Fruit fly (Drosophila melanogaster) whole organism, embryonic: Measurements from ENCODE around the gene spdo.

Experiments used
- ATbp ChIP-seq: fragments of 200-800 bp; sonication (Bioruptor generic); optimal IDR thresholded peaks from 2 replicates; lab custom pipeline; 2017; ENCODE audit warnings: missing biosample characterization, mild to moderate bottlenecking, missing genetic modification characterization, missing genetic modification reagents
- CG11696 ChIP-seq: fragments of 200-800 bp; sonication (Bioruptor generic); IDR thresholded peaks from 2 replicates; pipeline ENCODE4 v1.3.6; 2022; ENCODE audit warnings: missing biosample characterization, missing genetic modification characterization
- CG11723 ChIP-seq: fragments of 200-800 bp; sonication (Bioruptor generic); optimal IDR thresholded peaks from 2 replicates; lab custom pipeline; 2017; ENCODE audit warnings: missing biosample characterization, mild to moderate bottlenecking, missing genetic modification characterization
- CG14441 ChIP-seq: fragments of 200-800 bp; sonication (Bioruptor generic); IDR thresholded peaks from 2 replicates; pipeline ENCODE4 v1.3.6; 2022; ENCODE audit warnings: missing biosample characterization, missing genetic modification characterization
- CG14710 ChIP-seq: fragments of 200-800 bp; sonication (Bioruptor generic); optimal IDR thresholded peaks from 3 replicates; lab custom pipeline; 2019; ENCODE audit warnings: missing biosample characterization, mild to moderate bottlenecking, missing genetic modification characterization, moderate library complexity
- CG1529 ChIP-seq: fragments of 200-800 bp; sonication (Bioruptor generic); optimal IDR thresholded peaks from 3 replicates; lab custom pipeline; 2018; ENCODE audit warnings: missing biosample characterization, missing genetic modification characterization
- CG1603 ChIP-seq: fragments of 200-800 bp; sonication (Bioruptor generic); optimal IDR thresholded peaks from 2 replicates; lab custom pipeline; 2019; ENCODE audit warnings: missing biosample characterization, mild to moderate bottlenecking, missing genetic modification characterization, moderate library complexity
- CG1832 ChIP-seq: fragments of 200-800 bp; sonication (Bioruptor generic); optimal IDR thresholded peaks from 2 replicates; lab custom pipeline; 2017; ENCODE audit warnings: missing biosample characterization, mild to moderate bottlenecking, missing genetic modification characterization, inconsistent platforms
- CG30020 ChIP-seq: fragments of 200-800 bp; optimal IDR thresholded peaks from 2 replicates; lab custom pipeline; 2019; ENCODE audit warnings: missing biosample characterization, mild to moderate bottlenecking, missing genetic modification characterization, moderate library complexity
- CG32767 ChIP-seq: fragments of 200-800 bp; sonication (Bioruptor generic); IDR thresholded peaks from 2 replicates; pipeline ENCODE4 v1.3.6; 2022; ENCODE audit warnings: missing biosample characterization, missing genetic modification characterization
- CG4730 ChIP-seq: fragments of 200-800 bp; sonication (Bioruptor generic); IDR thresholded peaks from 2 replicates; pipeline ENCODE4 v1.3.6; 2022; ENCODE audit warnings: missing biosample characterization, missing genetic modification characterization
- CG5180 ChIP-seq: fragments of 200-800 bp; sonication (Bioruptor generic); optimal IDR thresholded peaks from 3 replicates; lab custom pipeline; 2017; ENCODE audit warnings: missing biosample characterization, missing genetic modification characterization, mild to moderate bottlenecking, moderate library complexity, missing genetic modification reagents
- CG7786 ChIP-seq: fragments of 200-800 bp; sonication (Bioruptor generic); optimal IDR thresholded peaks from 2 replicates; lab custom pipeline; 2016; ENCODE audit warnings: missing biosample characterization, missing genetic modification characterization
- CG8944 ChIP-seq: fragments of 200-800 bp; sonication (Bioruptor generic); optimal IDR thresholded peaks from 3 replicates; lab custom pipeline; 2016; ENCODE audit warnings: missing biosample characterization, missing genetic modification characterization
- CG9727 ChIP-seq: fragments of 200-800 bp; sonication (Bioruptor generic); optimal IDR thresholded peaks from 3 replicates; lab custom pipeline; 2017; ENCODE audit warnings: missing biosample characterization, mild to moderate bottlenecking, missing genetic modification characterization
- Camta ChIP-seq: fragments of 200-800 bp; sonication (Bioruptor generic); optimal IDR thresholded peaks from 2 replicates; lab custom pipeline; 2016; ENCODE audit warnings: missing biosample characterization, missing genetic modification characterization
- Dek ChIP-seq: fragments of 200-800 bp; sonication (Bioruptor generic); optimal IDR thresholded peaks from 3 replicates; lab custom pipeline; 2019; ENCODE audit warnings: missing biosample characterization, mild to moderate bottlenecking, missing genetic modification characterization, moderate library complexity
- Drgx ChIP-seq: fragments of 200-800 bp; sonication (Bioruptor generic); IDR thresholded peaks from 2 replicates; pipeline ENCODE4 v1.3.6; 2022; ENCODE audit warnings: missing biosample characterization, missing genetic modification characterization
- E2f1 ChIP-seq: fragments of 200-800 bp; sonication (Bioruptor generic); IDR thresholded peaks from 2 replicates; pipeline ENCODE4 v1.3.6; 2022; ENCODE audit warnings: missing biosample characterization, missing genetic modification characterization
- ERR ChIP-seq: fragments of 200-800 bp; sonication (Bioruptor generic); optimal IDR thresholded peaks from 2 replicates; lab custom pipeline; 2016; ENCODE audit warnings: missing biosample characterization, missing genetic modification characterization
- GATAe ChIP-seq: fragments of 200-800 bp; sonication (Bioruptor generic); conservative IDR thresholded peaks from 2 replicates; pipeline ENCODE4 v1.3.6; 2022; ENCODE audit warnings: missing biosample characterization, missing genetic modification characterization
- Hey ChIP-seq: fragments of 200-800 bp; sonication (Bioruptor generic); optimal IDR thresholded peaks from 3 replicates; lab custom pipeline; 2018; ENCODE audit warnings: missing biosample characterization, mild to moderate bottlenecking, missing genetic modification characterization
- Lhr ChIP-seq: fragments of 200-800 bp; sonication (Bioruptor generic); optimal IDR thresholded peaks from 3 replicates; lab custom pipeline; 2017; ENCODE audit warnings: mild to moderate bottlenecking, missing biosample characterization, missing genetic modification reagents, missing genetic modification characterization
- Lpt ChIP-seq: fragments of >200 bp; optimal IDR thresholded peaks from 2 replicates; lab custom pipeline; 2018; ENCODE audit warnings: missing biosample characterization, missing genetic modification characterization
- Nf-YC ChIP-seq: fragments of 200-800 bp; optimal IDR thresholded peaks from 3 replicates; lab custom pipeline; 2019; ENCODE audit warnings: missing biosample characterization, mild to moderate bottlenecking, missing genetic modification characterization, moderate library complexity
- Oaz ChIP-seq: fragments of 200-800 bp; sonication (Bioruptor generic); IDR thresholded peaks from 2 replicates; pipeline ENCODE4 v1.3.6; 2022; ENCODE audit warnings: missing biosample characterization, missing genetic modification characterization
- Opbp ChIP-seq: fragments of 200-800 bp; sonication (Bioruptor generic); IDR thresholded peaks from 3 replicates; pipeline ENCODE4 v1.3.6; 2022; ENCODE audit warnings: missing biosample characterization, missing genetic modification characterization; ENCODE audit not compliant: partially characterized antibody
- ac ChIP-seq: fragments of 200-800 bp; sonication (Bioruptor generic); optimal IDR thresholded peaks from 3 replicates; lab custom pipeline; 2017; ENCODE audit warnings: missing biosample characterization, mild to moderate bottlenecking, missing genetic modification characterization
- ap ChIP-seq: fragments of 200-800 bp; sonication (Bioruptor generic); IDR thresholded peaks from 2 replicates; pipeline ENCODE4 v1.3.6; 2022; ENCODE audit warnings: missing biosample characterization, missing genetic modification characterization
- dmrt99B ChIP-seq: fragments of 200-800 bp; sonication (Bioruptor generic); optimal IDR thresholded peaks from 2 replicates; lab custom pipeline; 2018; ENCODE audit warnings: missing biosample characterization, mild to moderate bottlenecking, missing genetic modification characterization, moderate library complexity
- ewg ChIP-seq: fragments of 200-800 bp; sonication (Bioruptor generic); optimal IDR thresholded peaks from 3 replicates; lab custom pipeline; 2017; ENCODE audit warnings: mild to moderate bottlenecking, missing biosample characterization, missing genetic modification reagents, missing genetic modification characterization
- fd102C ChIP-seq: fragments of 200-800 bp; sonication (Bioruptor generic); optimal IDR thresholded peaks from 2 replicates; lab custom pipeline; 2018; ENCODE audit warnings: missing biosample characterization, mild to moderate bottlenecking, missing genetic modification characterization, moderate library complexity
- fd96Cb ChIP-seq: fragments of 200-800 bp; sonication (Bioruptor generic); optimal IDR thresholded peaks from 2 replicates; lab custom pipeline; 2018; ENCODE audit warnings: missing biosample characterization, mild to moderate bottlenecking, missing genetic modification characterization, moderate library complexity
- ham ChIP-seq: fragments of 200-800 bp; sonication (Bioruptor generic); IDR thresholded peaks from 2 replicates; pipeline ENCODE4 v1.3.6; 2022; ENCODE audit warnings: missing biosample characterization, missing genetic modification characterization
- kah ChIP-seq: fragments of 200-800 bp; sonication (Bioruptor generic); optimal IDR thresholded peaks from 2 replicates; lab custom pipeline; 2018; ENCODE audit warnings: missing biosample characterization, mild to moderate bottlenecking, missing genetic modification characterization
- lola ChIP-seq, 3 experiments: fragments of >200 bp in 2 of 3; fragments of 200-800 bp in 1 of 3; sonication (Bioruptor generic) in 1 of 3; optimal IDR thresholded peaks; 2 replicates each; lab custom pipeline; 2017 to 2019; ENCODE audit warnings: missing biosample characterization in 3 of 3, missing genetic modification characterization in 3 of 3, mild to moderate bottlenecking in 1 of 3, moderate library complexity in 1 of 3
- luna ChIP-seq: fragments of 200-800 bp; sonication (Bioruptor generic); optimal IDR thresholded peaks from 2 replicates; lab custom pipeline; 2016; ENCODE audit warnings: missing biosample characterization, missing genetic modification characterization
- mirr ChIP-seq: fragments of 200-800 bp; sonication (Bioruptor generic); optimal IDR thresholded peaks from 3 replicates; lab custom pipeline; 2018; ENCODE audit warnings: missing biosample characterization, mild to moderate bottlenecking, missing genetic modification characterization
- nau ChIP-seq: fragments of 200-800 bp; sonication (Bioruptor generic); optimal IDR thresholded peaks from 3 replicates; lab custom pipeline; 2017; ENCODE audit warnings: missing biosample characterization, mild to moderate bottlenecking, missing genetic modification characterization, missing genetic modification reagents
- schlank ChIP-seq: fragments of 200-800 bp; sonication (Bioruptor generic); optimal IDR thresholded peaks from 2 replicates; lab custom pipeline; 2018; ENCODE audit warnings: missing biosample characterization, mild to moderate bottlenecking, missing genetic modification characterization
- scrt ChIP-seq: fragments of 200-800 bp; sonication (Bioruptor generic); optimal IDR thresholded peaks from 2 replicates; lab custom pipeline; 2018; ENCODE audit warnings: missing biosample characterization, mild to moderate bottlenecking, missing genetic modification characterization, moderate library complexity
- sd ChIP-seq: fragments of 200-800 bp; sonication (Bioruptor generic); optimal IDR thresholded peaks from 3 replicates; lab custom pipeline; 2018; ENCODE audit warnings: missing biosample characterization, mild to moderate bottlenecking, missing genetic modification characterization, moderate library complexity
- slou ChIP-seq: fragments of 200-800 bp; sonication (Bioruptor generic); optimal IDR thresholded peaks from 3 replicates; lab custom pipeline; 2016; ENCODE audit warnings: missing biosample characterization, missing genetic modification characterization
- sna ChIP-seq: fragments of 200-800 bp; sonication (Bioruptor generic); IDR thresholded peaks from 2 replicates; pipeline ENCODE4 v1.3.6; 2022; ENCODE audit warnings: missing biosample characterization, missing genetic modification characterization; ENCODE audit not compliant: partially characterized antibody
- stc ChIP-seq: fragments of 200-800 bp; sonication (Bioruptor generic); IDR thresholded peaks from 2 replicates; pipeline ENCODE4 v1.3.6; 2022; ENCODE audit warnings: missing biosample characterization, missing genetic modification characterization
- tll ChIP-seq, 2 experiments: fragments of 200-800 bp in 1 of 2; fragments of >200 bp in 1 of 2; sonication (Bioruptor generic) in 1 of 2; optimal IDR thresholded peaks; 2 replicates each; lab custom pipeline; 2017 to 2019; ENCODE audit warnings: missing biosample characterization in 2 of 2, missing genetic modification characterization in 2 of 2, mild to moderate bottlenecking in 1 of 2, moderate library complexity in 1 of 2
- twi ChIP-seq: fragments of 200-800 bp; optimal IDR thresholded peaks from 2 replicates; lab custom pipeline; 2019; ENCODE audit warnings: missing biosample characterization, mild to moderate bottlenecking, missing genetic modification characterization, moderate library complexity
- unc-4 ChIP-seq: fragments of 200-800 bp; sonication (Bioruptor generic); IDR thresholded peaks from 2 replicates; pipeline ENCODE4 v1.3.6; 2022; ENCODE audit warnings: missing biosample characterization, missing genetic modification characterization; ENCODE audit not compliant: partially characterized antibody
- vfl ChIP-seq: fragments of 200-800 bp; sonication (Bioruptor generic); optimal IDR thresholded peaks from 2 replicates; lab custom pipeline; 2016; ENCODE audit warnings: missing biosample characterization, missing genetic modification characterization
- vnd ChIP-seq: fragments of 200-800 bp; sonication (Bioruptor generic); IDR thresholded peaks from 3 replicates; pipeline ENCODE4 v1.3.6; 2022; ENCODE audit warnings: missing biosample characterization, missing genetic modification characterization; ENCODE audit not compliant: partially characterized antibody

spdo gene

dm6 chr3R:30450224-30450623 lies 26.3 kb upstream of the spdo start (continued):
- peak; percentile 62 for TF ChIP-seq scrt
- peak; percentile 82 for TF ChIP-seq CG11696 (GFP tag; lab: Robert Waterston, UW)
- no peak for TF ChIP-seq Nf-YC (tag; lab: Kevin White, UChicago)
- peak; percentile 53; the same call in 1 of the 2 replicates for TF ChIP-seq CG14441 (GFP tag; lab: Robert Waterston, UW)
- no peak for TF ChIP-seq CG14710 (tag; lab: Kevin White, UChicago)
- TF ChIP-seq nau (GFP tag; lab: Kevin White, UChicago), result peak; percentile 89
- TF ChIP-seq fd102C (GFP tag; lab: Kevin White, UChicago), result no peak
- TF ChIP-seq CG32767 (GFP tag; lab: Robert Waterston, UW), result peak; percentile 77
- TF ChIP-seq sd (tag; lab: Kevin White, UChicago), result peak; percentile 23
- TF ChIP-seq CG1529, result peak; percentile 69
- TF ChIP-seq Lhr (GFP tag; lab: Kevin White, UChicago), result peak; percentile 60
- peak; percentile 49 for TF ChIP-seq vfl
- peak; percentile 73 for TF ChIP-seq mirr (GFP tag; lab: Kevin White, UChicago)
- peak; percentile 59 for TF ChIP-seq CG1603 (tag; lab: Kevin White, UChicago)
- peak; percentile 78 for TF ChIP-seq CG11723 (GFP tag; lab: Kevin White, UChicago)
- TF ChIP-seq ac (GFP tag; lab: Kevin White, UChicago), result peak; percentile 57
- TF ChIP-seq kah (GFP tag; lab: Kevin White, UChicago), result peak; percentile 64
- peak; percentile 70; the same call in 1 of the 2 replicates for TF ChIP-seq ham (GFP tag; lab: Robert Waterston, UW)
- TF ChIP-seq Camta (GFP tag; lab: Kevin White, UChicago), result peak; percentile 78
- peak; percentile 44 for TF ChIP-seq ewg (GFP tag; lab: Kevin White, UChicago)
- peak; percentile 88 for TF ChIP-seq CG9727
- TF ChIP-seq CG4730 (GFP tag; lab: Robert Waterston, UW), result no peak; the same call in 1 of the 2 replicates
- TF ChIP-seq twi (tag; lab: Kevin White, UChicago), result no peak
- peak; percentile 51 for TF ChIP-seq dmrt99B
- TF ChIP-seq CG7786 (GFP tag; lab: Kevin White, UChicago), result peak; percentile 77
- 0 out of 2 replicates have a peak, but pooled peaks have one; percentile 12 for TF ChIP-seq unc-4 (GFP tag; lab: Robert Waterston, UW)
- peak; percentile 91 for TF ChIP-seq ATbp (GFP tag; lab: Kevin White, UChicago)
- TF ChIP-seq fd96Cb, result peak; percentile 26
- peak; percentile 71 for TF ChIP-seq ERR (GFP tag; lab: Kevin White, UChicago)
- no peak for TF ChIP-seq ap (GFP tag; lab: Robert Waterston, UW)
- TF ChIP-seq luna (GFP tag; lab: Kevin White, UChicago), result peak; percentile 63
- TF ChIP-seq E2f1, result peak; percentile 71
- TF ChIP-seq Hey (tag; lab: Kevin White, UChicago), result peak; percentile 68
- no peak for TF ChIP-seq sna (GFP tag; lab: Robert Waterston, UW)
- peak; percentile 74 for TF ChIP-seq CG8944 (GFP tag; lab: Kevin White, UChicago)
- no peak for TF ChIP-seq CG30020 (tag; lab: Kevin White, UChicago)
- peak; percentile 7; the same call in 1 of the 2 replicates for TF ChIP-seq Drgx (GFP tag; lab: Robert Waterston, UW)
- TF ChIP-seq Opbp, result no peak
- TF ChIP-seq Oaz (GFP tag; lab: Robert Waterston, UW), result no peak
- no peak for TF ChIP-seq GATAe (GFP tag; lab: Robert Waterston, UW)
- TF ChIP-seq tll (GFP tag; optimal IDR thresholded peaks at IDR 0.05; lab: Kevin White, UChicago), result no peak
- no peak for TF ChIP-seq Dek (tag; lab: Kevin White, UChicago)
- TF ChIP-seq CG1832 (GFP tag; lab: Kevin White, UChicago), result peak; percentile 23
- TF ChIP-seq stc, result peak; percentile 72
- TF ChIP-seq lola (GFP tag; optimal IDR thresholded peaks at IDR 0.05; lab: Kevin White, UChicago), result no peak
- peak; percentile 26 for TF ChIP-seq CG5180 (GFP tag; lab: Kevin White, UChicago)
- peak; percentile 62 for TF ChIP-seq schlank (tag; lab: Kevin White, UChicago)
- TF ChIP-seq vnd (GFP tag; lab: Robert Waterston, UW), result no peak
- no peak for TF ChIP-seq slou (GFP tag; lab: Kevin White, UChicago)
- TF ChIP-seq Lpt (GFP tag; lab: Kevin White, UChicago), result no peak
